Worm (Caenorhabditis elegans) whole organism, midembryonic: ENCODE measurements around the gene spe-44.

Experiments
- T22C8.4 ChIP-seq: fragments of 200-800 bp; sonication (Bioruptor generic); IDR thresholded peaks from 2 replicates; pipeline ENCODE4 v1.3.6; 2022; ENCODE audit warnings: missing genetic modification characterization, missing compliant biosample characterization
- cog-1 ChIP-seq: sonication (generic microtip); optimal IDR thresholded peaks from 2 replicates; lab custom pipeline; 2016; ENCODE audit warnings: missing genetic modification characterization, missing compliant biosample characterization
- flt-1 ChIP-seq: fragments of 200-800 bp; sonication (Bioruptor generic); IDR thresholded peaks from 2 replicates; pipeline ENCODE4 v1.3.6; 2022; ENCODE audit warnings: missing genetic modification characterization, missing compliant biosample characterization
- klf-2 ChIP-seq: fragments of 200-800 bp; sonication (Bioruptor generic); conservative IDR thresholded peaks from 2 replicates; pipeline ENCODE4 v1.3.6; 2022; ENCODE audit warnings: missing genetic modification reagents, missing genetic modification characterization, missing compliant biosample characterization
- med-1 ChIP-seq: sonication (generic microtip); optimal IDR thresholded peaks from 2 replicates; lab custom pipeline; 2017; ENCODE audit warnings: missing genetic modification characterization, mild to moderate bottlenecking, missing compliant biosample characterization, antibody characterized with exemption, missing genetic modification reagents; ENCODE audit not compliant: insufficient read depth
- ref-1 ChIP-seq: fragments of 200-800 bp; sonication (Bioruptor generic); conservative IDR thresholded peaks from 2 replicates; pipeline ENCODE4 v1.3.6; 2022; ENCODE audit warnings: missing genetic modification reagents, missing genetic modification characterization, missing compliant biosample characterization
- tab-1 ChIP-seq: fragments of 200-800 bp; sonication (Bioruptor generic); IDR thresholded peaks from 2 replicates; pipeline ENCODE4 v1.3.6; 2022; ENCODE audit warnings: missing genetic modification characterization, missing compliant biosample characterization
- ztf-29 ChIP-seq: fragments of 200-800 bp; sonication (Bioruptor generic); IDR thresholded peaks from 2 replicates; pipeline ENCODE4 v1.3.6; 2022; ENCODE audit warnings: missing genetic modification reagents, missing genetic modification characterization, missing compliant biosample characterization

DNA sequence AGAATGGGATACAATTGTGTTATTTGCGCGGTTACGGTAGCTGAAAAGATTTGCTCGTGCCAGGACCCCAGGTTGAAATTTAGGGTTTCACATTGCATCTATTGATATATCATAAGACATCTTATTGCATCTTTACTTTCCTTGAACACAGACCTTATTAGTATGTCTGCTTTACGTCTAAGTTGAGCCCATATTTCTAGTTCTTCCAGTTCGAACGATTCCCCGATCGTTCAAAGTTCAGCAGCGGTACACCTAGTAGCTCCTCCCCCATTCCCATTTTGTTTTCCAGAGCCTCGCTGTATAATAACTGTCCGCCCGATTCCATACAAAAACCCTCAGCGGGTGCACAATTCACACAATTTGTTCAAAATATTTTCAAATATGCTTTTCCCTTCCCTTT, 12.3 kb downstream of the spe-44 start, which contains the start of gene C25G4.17:
- no peak for TF ChIP-seq cog-1
- no peak for TF ChIP-seq T22C8.4 (GFP tag; lab: Robert Waterston, UW)
- no peak for TF ChIP-seq tab-1 (GFP tag; lab: Robert Waterston, UW)
- TF ChIP-seq flt-1 (GFP tag; lab: Robert Waterston, UW), result no peak
- no peak for TF ChIP-seq ztf-29 (GFP tag; lab: Robert Waterston, UW)
- TF ChIP-seq klf-2 (GFP tag; lab: Robert Waterston, UW), result no peak
- no peak for TF ChIP-seq ref-1 (GFP tag; lab: Robert Waterston, UW)
- no peak for TF ChIP-seq med-1 (GFP tag; lab: Kevin White, UChicago)
